Fruit fly (Drosophila melanogaster): ENCODE results near the gene CG13622.

dm6 chr3R:24484990-24485478 lies 38.4 kb downstream of the CG13622 start, which contains the start of gene nAChRalpha2:
- TF ChIP-seq Ets21C (GFP tag; optimal IDR thresholded peaks at IDR 0.05) (no peak), CG6792 (GFP tag; optimal IDR thresholded peaks at IDR 0.05) (no peak), CG16779 (tag; optimal IDR thresholded peaks at IDR 0.05) (no peak), CG34406 (GFP tag; optimal IDR thresholded peaks at IDR 0.05) (no peak), Hr39 (GFP tag; optimal IDR thresholded peaks at IDR 0.05) (no peak), Sox102F (GFP tag; optimal IDR thresholded peaks at IDR 0.05) (no peak)
